Worm (Caenorhabditis elegans) whole organism, early embryonic: Measurements from ENCODE around the gene Y66D12A.8.

Experiments
- B0310.2 ChIP-seq: sonication (generic microtip); optimal IDR thresholded peaks from 2 replicates; lab custom pipeline; 2016; ENCODE audit warnings: mild to moderate bottlenecking, missing genetic modification characterization, missing compliant biosample characterization
- ama-1 ChIP-seq: fragments of 150-350 bp; optimal IDR thresholded peaks from 2 replicates; lab custom pipeline; 2014
- ceh-13 ChIP-seq: fragments of 200-800 bp; sonication (Bioruptor generic); optimal IDR thresholded peaks from 2 replicates; lab custom pipeline; 2018; ENCODE audit warnings: mild to moderate bottlenecking, missing genetic modification characterization, missing compliant biosample characterization
- flt-1 ChIP-seq: fragments of 200-800 bp; sonication (Bioruptor generic); IDR thresholded peaks from 2 replicates; pipeline ENCODE4 v1.3.6; 2022; ENCODE audit warnings: missing genetic modification characterization, missing compliant biosample characterization
- hmbx-1 ChIP-seq: sonication (generic microtip); optimal IDR thresholded peaks from 2 replicates; lab custom pipeline; 2016; ENCODE audit warnings: mild to moderate bottlenecking, missing genetic modification characterization, missing compliant biosample characterization
- hnd-1 ChIP-seq: sonication (generic microtip); optimal IDR thresholded peaks from 2 replicates; lab custom pipeline; 2016; ENCODE audit warnings: missing genetic modification characterization, missing compliant biosample characterization
- pes-1 ChIP-seq: fragments of 200-800 bp; sonication (Bioruptor generic); IDR thresholded peaks from 2 replicates; pipeline ENCODE4 v1.3.6; 2022; ENCODE audit warnings: missing genetic modification reagents, missing genetic modification characterization, missing compliant biosample characterization
- sea-1 ChIP-seq: fragments of 200-800 bp; sonication (Bioruptor generic); conservative IDR thresholded peaks from 2 replicates; pipeline ENCODE4 v1.3.6; 2022; ENCODE audit warnings: missing genetic modification characterization, missing compliant biosample characterization
- tbx-11 ChIP-seq: fragments of 200-800 bp; sonication (Bioruptor generic); IDR thresholded peaks from 2 replicates; pipeline ENCODE4 v1.3.6; 2022; ENCODE audit warnings: missing genetic modification characterization, missing compliant biosample characterization
- tbx-37 ChIP-seq: fragments of 200-800 bp; sonication (Bioruptor generic); conservative IDR thresholded peaks from 2 replicates; pipeline ENCODE4 v1.3.6; 2022; ENCODE audit warnings: missing genetic modification reagents, missing genetic modification characterization, missing compliant biosample characterization

DNA sequence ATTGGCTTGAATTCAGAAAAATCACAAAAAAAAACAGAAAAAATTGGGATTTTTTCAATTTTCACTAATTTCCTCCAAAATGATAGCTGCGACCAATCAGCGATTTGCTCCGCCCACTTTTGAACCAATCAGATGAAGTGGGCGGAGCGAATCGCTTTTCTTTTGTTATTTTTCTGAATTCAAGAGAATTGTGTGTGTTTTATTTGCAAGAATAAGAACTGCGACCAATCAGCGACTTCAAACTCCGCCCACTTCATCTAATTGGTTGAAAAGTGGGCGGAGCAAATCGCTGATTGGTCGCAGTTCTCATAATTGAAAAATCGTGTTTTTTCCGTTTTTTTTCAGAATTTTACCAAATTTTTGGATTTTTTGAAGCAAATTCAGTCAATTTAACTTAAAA lies 8.5 kb downstream of the Y66D12A.8 start:
- no peak for TF ChIP-seq sea-1 (GFP tag; lab: Robert Waterston, UW)
- no peak for TF ChIP-seq ceh-13 (GFP tag; lab: Kevin White, UChicago)
- no peak for TF ChIP-seq tbx-37 (GFP tag; lab: Robert Waterston, UW)
- TF ChIP-seq ama-1: no peak
- no peak for TF ChIP-seq hmbx-1 (tag; lab: Kevin White, UChicago)
- TF ChIP-seq flt-1: no peak
- no peak for TF ChIP-seq pes-1 (GFP tag; lab: Robert Waterston, UW)
- no peak for TF ChIP-seq hnd-1 (tag; lab: Kevin White, UChicago)
- no peak for TF ChIP-seq tbx-11
- TF ChIP-seq B0310.2: no peak
